Worm (Caenorhabditis elegans): ENCODE measurements around the gene math-13.

- no peak for TF ChIP-seq ceh-39 (tag; optimal IDR thresholded peaks at IDR 0.05)
- TF ChIP-seq ztf-11 (tag; optimal IDR thresholded peaks at IDR 0.05) = no peak
- no peak for TF ChIP-seq blmp-1 (tag; optimal IDR thresholded peaks at IDR 0.05)
- TF ChIP-seq snpc-4 (tag; optimal IDR thresholded peaks at IDR 0.05) = no peak
Observed at ce11 chrII:1836204-1836603, 39.6 kb upstream of the math-13 start, which contains the start of gene T08E11.1.

Measured in whole organism, mixed stage, embryonic.